Worm (Caenorhabditis elegans) whole organism, L4 larva: Measurements from ENCODE around the gene tsp-2.

ENCODE experiments used
- Y105C5A.15 ChIP-seq: fragments of 200-800 bp; sonication (Bioruptor generic); IDR thresholded peaks from 2 replicates; pipeline ENCODE4 v1.3.6; 2022; ENCODE audit warnings: missing genetic modification characterization, missing compliant biosample characterization
- Y75B8A.6 ChIP-seq: fragments of 200-800 bp; sonication (Bioruptor generic); IDR thresholded peaks from 2 replicates; pipeline ENCODE4 v1.3.6; 2022; ENCODE audit warnings: missing genetic modification reagents, missing genetic modification characterization, missing compliant biosample characterization
- ZK337.2 ChIP-seq: fragments of 200-800 bp; sonication (Bioruptor generic); IDR thresholded peaks from 2 replicates; pipeline ENCODE4 v1.3.6; 2022; ENCODE audit warnings: missing genetic modification reagents, missing genetic modification characterization, missing compliant biosample characterization
- ZK546.5 ChIP-seq, 2 experiments: sonication (generic microtip); optimal IDR thresholded peaks; 2 replicates each; lab custom pipeline; 2017; ENCODE audit warnings: missing biosample characterization in 2 of 2, missing genetic modification characterization in 2 of 2
- aly-2 ChIP-seq: sonication (generic microtip); optimal IDR thresholded peaks from 2 replicates; lab custom pipeline; 2018; ENCODE audit warnings: missing biosample characterization, missing genetic modification characterization
- arid-1 ChIP-seq: fragments of 200-800 bp; sonication (Bioruptor generic); conservative IDR thresholded peaks from 2 replicates; pipeline ENCODE4 v1.3.6; 2022; ENCODE audit warnings: missing genetic modification reagents, missing genetic modification characterization, missing compliant biosample characterization
- attf-4 ChIP-seq: sonication (generic microtip); optimal IDR thresholded peaks from 3 replicates; lab custom pipeline; 2017; ENCODE audit warnings: missing biosample characterization, missing genetic modification characterization
- ceh-62 ChIP-seq: sonication (generic microtip); optimal IDR thresholded peaks from 2 replicates; lab custom pipeline; 2017; ENCODE audit warnings: missing biosample characterization, missing genetic modification characterization
- ces-1 ChIP-seq: fragments of 150-350 bp; sonication (generic microtip); optimal IDR thresholded peaks from 4 replicates; lab custom pipeline; 2014; ENCODE audit warnings: missing biosample characterization, missing genetic modification reagents, missing genetic modification characterization
- ctbp-1 ChIP-seq: fragments of 200-800 bp; sonication (Bioruptor generic); IDR thresholded peaks from 2 replicates; pipeline ENCODE4 v1.3.6; 2022; ENCODE audit warnings: missing genetic modification reagents, missing genetic modification characterization, missing compliant biosample characterization
- daf-12 ChIP-seq: fragments of 150-350 bp; optimal IDR thresholded peaks from 2 replicates; lab custom pipeline; 2014; ENCODE audit warnings: missing biosample characterization, missing genetic modification reagents, missing genetic modification characterization
- daf-16 ChIP-seq, 3 experiments: sonication (generic microtip); optimal IDR thresholded peaks; 2 replicates each; lab custom pipeline; 2016 to 2017; ENCODE audit warnings: missing genetic modification characterization in 3 of 3, missing genetic modification reagents in 3 of 3, mild to moderate bottlenecking in 2 of 3, missing compliant biosample characterization in 2 of 3, missing biosample characterization in 1 of 3, moderate library complexity in 1 of 3
- daf-8 ChIP-seq: fragments of 200-800 bp; sonication (Bioruptor generic); IDR thresholded peaks from 2 replicates; pipeline ENCODE4 v1.3.6; 2022; ENCODE audit warnings: missing genetic modification characterization, missing compliant biosample characterization
- dve-1 ChIP-seq: sonication (generic microtip); optimal IDR thresholded peaks from 2 replicates; lab custom pipeline; 2017; ENCODE audit warnings: antibody characterized with exemption, mild to moderate bottlenecking, missing genetic modification characterization, missing compliant biosample characterization; ENCODE audit not compliant: insufficient read depth
- egl-27 ChIP-seq: sonication (generic microtip); optimal IDR thresholded peaks from 3 replicates; lab custom pipeline; 2017; ENCODE audit warnings: missing biosample characterization, missing genetic modification reagents, missing genetic modification characterization
- egl-43 ChIP-seq: fragments of 200-800 bp; sonication (Bioruptor generic); IDR thresholded peaks from 2 replicates; pipeline ENCODE4 v1.3.6; 2022; ENCODE audit warnings: missing genetic modification reagents, missing genetic modification characterization, missing compliant biosample characterization
- fkh-10 ChIP-seq: fragments of 150-350 bp; optimal IDR thresholded peaks from 2 replicates; lab custom pipeline; 2014; ENCODE audit warnings: missing biosample characterization, missing genetic modification reagents, missing genetic modification characterization
- hlh-11 ChIP-seq: fragments of 200-800 bp; sonication (Bioruptor generic); optimal IDR thresholded peaks from 2 replicates; lab custom pipeline; 2018; ENCODE audit warnings: mild to moderate bottlenecking, missing genetic modification characterization, missing compliant biosample characterization
- hmg-1.1 ChIP-seq: fragments of 200-800 bp; sonication (Bioruptor generic); IDR thresholded peaks from 2 replicates; pipeline ENCODE4 v1.3.6; 2022; ENCODE audit warnings: missing genetic modification reagents, missing genetic modification characterization, missing compliant biosample characterization
- lin-1 ChIP-seq: fragments of 200-800 bp; sonication (Bioruptor generic); IDR thresholded peaks from 2 replicates; pipeline ENCODE4 v1.3.6; 2022; ENCODE audit warnings: missing genetic modification reagents, missing genetic modification characterization, missing compliant biosample characterization
- lin-13 ChIP-seq: fragments of 150-350 bp; optimal IDR thresholded peaks from 2 replicates; lab custom pipeline; 2014; ENCODE audit warnings: missing biosample characterization, missing genetic modification reagents, missing genetic modification characterization
- lsy-2 ChIP-seq, 2 experiments: fragments of 150-350 bp in 1 of 2; sonication (generic microtip) in 1 of 2; optimal IDR thresholded peaks; 2 replicates each; lab custom pipeline; 2014 to 2017; ENCODE audit warnings: missing biosample characterization in 2 of 2, missing genetic modification characterization in 2 of 2
- madf-9 ChIP-seq: fragments of 200-800 bp; sonication (Bioruptor generic); conservative IDR thresholded peaks from 2 replicates; pipeline ENCODE4 v1.3.6; 2022; ENCODE audit warnings: missing genetic modification reagents, missing genetic modification characterization, missing compliant biosample characterization
- nhr-28 ChIP-seq: fragments of 150-350 bp; optimal IDR thresholded peaks from 2 replicates; lab custom pipeline; 2014; ENCODE audit warnings: missing biosample characterization, missing genetic modification characterization
- nhr-48 ChIP-seq: sonication (generic microtip); optimal IDR thresholded peaks from 2 replicates; lab custom pipeline; 2016; ENCODE audit warnings: mild to moderate bottlenecking, missing genetic modification characterization, missing compliant biosample characterization
- nhr-77 ChIP-seq: fragments of 150-350 bp; optimal IDR thresholded peaks from 2 replicates; lab custom pipeline; 2014; ENCODE audit warnings: missing biosample characterization, missing genetic modification characterization
- pha-4 ChIP-seq, 2 experiments: fragments of 150-350 bp in 1 of 2; fragments of 200-800 bp in 1 of 2; sonication (Bioruptor generic) in 1 of 2; IDR thresholded peaks in 1 of 2; optimal IDR thresholded peaks in 1 of 2; 2 replicates each; pipeline versions ENCODE4 v1.3.6 to Lab custom; 2014 to 2022; ENCODE audit warnings: missing genetic modification characterization in 2 of 2, missing genetic modification reagents in 2 of 2, missing biosample characterization in 1 of 2, missing compliant biosample characterization in 1 of 2
- pqm-1 ChIP-seq: sonication (generic microtip); optimal IDR thresholded peaks from 2 replicates; lab custom pipeline; 2017; ENCODE audit warnings: missing biosample characterization, missing genetic modification characterization
- sdz-12 ChIP-seq: fragments of 200-800 bp; sonication (Bioruptor generic); optimal IDR thresholded peaks from 2 replicates; lab custom pipeline; 2018; ENCODE audit warnings: mild to moderate bottlenecking, missing genetic modification characterization, missing compliant biosample characterization
- spr-1 ChIP-seq: sonication (generic microtip); optimal IDR thresholded peaks from 2 replicates; lab custom pipeline; 2016; ENCODE audit warnings: mild to moderate bottlenecking, missing genetic modification characterization, missing compliant biosample characterization
- unc-62 ChIP-seq, 3 experiments: fragments of 150-350 bp in 1 of 3; sonication (generic microtip); optimal IDR thresholded peaks in 2 of 3; peaks in 1 of 3; 1 replicate in 1 of 3; 2 replicates in 2 of 3; lab custom pipeline; 2014 to 2017; ENCODE audit warnings: missing biosample characterization in 3 of 3, missing genetic modification characterization in 3 of 3, missing genetic modification reagents in 3 of 3, missing genotype in 1 of 3
- vab-7 ChIP-seq: fragments of 200-800 bp; sonication (Bioruptor generic); IDR thresholded peaks from 2 replicates; pipeline ENCODE4 v1.3.6; 2022; ENCODE audit warnings: missing genetic modification reagents, missing genetic modification characterization, missing compliant biosample characterization

Gene tsp-2

ce11 chrIII:8242809-8243208 is 5.1 kb upstream of the tsp-2 start, which contains the start of gene C02F5.12 (continued):
- TF ChIP-seq nhr-77 (tag; lab: Kevin White, UChicago) (no peak), Y75B8A.6 (GFP tag; lab: Robert Waterston, UW) (no peak), daf-8 (GFP tag; lab: Robert Waterston, UW) (no peak), lsy-2 (tag; optimal IDR thresholded peaks at IDR 0.05; lab: Kevin White, UChicago) (peak in 1 of 2 experiments; percentile 53), ZK546.5 (tag; optimal IDR thresholded peaks at IDR 0.05; lab: Kevin White, UChicago) (no peak), pha-4 (GFP tag; IDR thresholded peaks at IDR 0.05; lab: Robert Waterston, UW) (no peak), pha-4 (tag; optimal IDR thresholded peaks at IDR 0.05; lab: Kevin White, UChicago) (no peak), hmg-1.1 (GFP tag; lab: Robert Waterston, UW) (0 out of 2 replicates have a peak, but pooled peaks have one; percentile 40), arid-1 (0 out of 2 replicates have a peak, but pooled peaks have one; percentile 32), egl-27 (tag; lab: Kevin White, UChicago) (no peak), nhr-48 (peak; percentile 9), nhr-28 (peak; percentile 99), attf-4 (tag; lab: Kevin White, UChicago) (no peak), ceh-62 (tag; lab: Kevin White, UChicago) (no peak), madf-9 (GFP tag; lab: Robert Waterston, UW) (no peak), lin-13 (GFP tag; lab: Kevin White, UChicago) (peak; percentile 44)

ce11 chrIII:8240948-8241347 is 3.2 kb upstream of the tsp-2 start:
- TF ChIP-seq Y105C5A.15 (GFP tag; lab: Robert Waterston, UW) (no peak), unc-62 (GFP tag; optimal IDR thresholded peaks at IDR 0.05 in 1 of 2; lab: Kevin White, UChicago) (peak in 1 of 2 experiments; percentile 95), unc-62 (tag; optimal IDR thresholded peaks at IDR 0.05; lab: Kevin White, UChicago) (no peak)

ce11 chrIII:8240247-8240646 is 2.5 kb upstream of the tsp-2 start:
- TF ChIP-seq daf-16 (GFP tag; optimal IDR thresholded peaks at IDR 0.05; lab: Kevin White, UChicago) (no peak), daf-16 (tag; optimal IDR thresholded peaks at IDR 0.05; lab: Kevin White, UChicago) (peak; percentile 58), madf-9 (GFP tag; lab: Robert Waterston, UW) (no peak), dve-1 (tag; lab: Kevin White, UChicago) (peak; percentile 1), hlh-11 (peak; percentile 11), hmg-1.1 (GFP tag; lab: Robert Waterston, UW) (no peak), nhr-48 (no peak), ZK337.2 (GFP tag; lab: Robert Waterston, UW) (no peak), nhr-28 (peak; percentile 22), pqm-1 (tag; lab: Kevin White, UChicago) (peak; percentile 13), egl-43 (GFP tag; lab: Robert Waterston, UW) (no peak), unc-62 (GFP tag; optimal IDR thresholded peaks at IDR 0.05 in 1 of 2; lab: Kevin White, UChicago) (no peak), unc-62 (tag; optimal IDR thresholded peaks at IDR 0.05; lab: Kevin White, UChicago) (no peak), lin-1 (no peak)

- no peak for TF ChIP-seq daf-12
- peak; percentile 27 for TF ChIP-seq nhr-28
- no peak for TF ChIP-seq Y105C5A.15 (GFP tag; lab: Robert Waterston, UW)
- TF ChIP-seq sdz-12 (GFP tag; lab: Kevin White, UChicago), result no peak
- TF ChIP-seq spr-1 (tag; lab: Kevin White, UChicago), result no peak
- TF ChIP-seq fkh-10 (GFP tag; lab: Kevin White, UChicago), result no peak
- TF ChIP-seq pqm-1 (tag; lab: Kevin White, UChicago), result peak; percentile 55
- TF ChIP-seq ces-1 (GFP tag; lab: Kevin White, UChicago), result no peak
- no peak for TF ChIP-seq daf-16 (GFP tag; optimal IDR thresholded peaks at IDR 0.05; lab: Kevin White, UChicago)
- peak; percentile 35 for TF ChIP-seq daf-16 (tag; optimal IDR thresholded peaks at IDR 0.05; lab: Kevin White, UChicago)
- TF ChIP-seq aly-2 (tag; lab: Kevin White, UChicago), result no peak
These were observed 1.6 kb upstream of the tsp-2 start, which contains the start of gene tsp-1 for ce11 chrIII:8239325-8239724. TSS of gene tsp-1 (minus strand) at chrIII:8239423.

- TF ChIP-seq ctbp-1 (no peak), vab-7 (GFP tag; lab: Robert Waterston, UW) (no peak)
- TF ChIP-seq, all 104 proteins: peak for 0
These were observed 1.9 kb downstream of the tsp-2 start, which contains the start of gene C02F5.5 for ce11 chrIII:8235880-8236279. TSS of gene C02F5.5 (plus strand) at chrIII:8236180.
